Fruit fly (Drosophila melanogaster) whole organism, pupa: Measurements from ENCODE around the gene SF1.
A peak's percentile ranks its signal among the peaks of the same experiment; 100 is the strongest.

Experiments
- CG10348 ChIP-seq: fragments of 200-800 bp; sonication (Bioruptor generic); IDR thresholded peaks from 2 replicates; pipeline ENCODE4 v1.3.6; 2022; ENCODE audit warnings: missing biosample characterization, missing genetic modification characterization
- CG12605 ChIP-seq: fragments of 200-800 bp; sonication (Bioruptor generic); IDR thresholded peaks from 2 replicates; pipeline ENCODE4 v1.3.6; 2022; ENCODE audit warnings: missing biosample characterization, missing genetic modification characterization
- CG13204 ChIP-seq: fragments of 200-800 bp; sonication (Bioruptor generic); optimal IDR thresholded peaks from 2 replicates; lab custom pipeline; 2018; ENCODE audit warnings: missing biosample characterization, mild to moderate bottlenecking, missing genetic modification characterization, moderate library complexity
- CG14655 ChIP-seq: fragments of 200-800 bp; sonication (Bioruptor generic); optimal IDR thresholded peaks from 3 replicates; lab custom pipeline; 2017; ENCODE audit warnings: mild to moderate bottlenecking, missing biosample characterization, missing genetic modification reagents, missing genetic modification characterization
- CG15710 ChIP-seq: fragments of 200-800 bp; sonication (Bioruptor generic); optimal IDR thresholded peaks from 2 replicates; lab custom pipeline; 2018; ENCODE audit warnings: missing biosample characterization, mild to moderate bottlenecking, missing genetic modification characterization, moderate library complexity
- CG17806 ChIP-seq: fragments of 200-800 bp; sonication (Bioruptor generic); optimal IDR thresholded peaks from 2 replicates; lab custom pipeline; 2018; ENCODE audit warnings: missing biosample characterization, mild to moderate bottlenecking, missing genetic modification characterization, moderate library complexity
- CG32121 ChIP-seq: fragments of 200-800 bp; sonication (Bioruptor generic); IDR thresholded peaks from 2 replicates; pipeline ENCODE4 v1.3.6; 2022; ENCODE audit warnings: missing biosample characterization, missing genetic modification characterization
- CG34367 ChIP-seq: fragments of 200-800 bp; sonication (Bioruptor generic); optimal IDR thresholded peaks from 2 replicates; lab custom pipeline; 2018; ENCODE audit warnings: missing biosample characterization, mild to moderate bottlenecking, missing genetic modification characterization
- CG4496 ChIP-seq: fragments of 200-800 bp; sonication (Bioruptor generic); IDR thresholded peaks from 3 replicates; pipeline ENCODE4 v1.3.6; 2022; ENCODE audit warnings: missing biosample characterization, missing genetic modification characterization
- CG8159 ChIP-seq: fragments of 200-800 bp; sonication (Bioruptor generic); optimal IDR thresholded peaks from 3 replicates; lab custom pipeline; 2018; ENCODE audit warnings: missing biosample characterization, mild to moderate bottlenecking, missing genetic modification characterization, moderate library complexity
- CG8301 ChIP-seq: fragments of 200-800 bp; sonication (Bioruptor generic); optimal IDR thresholded peaks from 2 replicates; lab custom pipeline; 2018; ENCODE audit warnings: missing biosample characterization, mild to moderate bottlenecking, missing genetic modification characterization
- CG9948 ChIP-seq: fragments of 200-800 bp; sonication (Bioruptor generic); optimal IDR thresholded peaks from 2 replicates; lab custom pipeline; 2018; ENCODE audit warnings: missing biosample characterization, mild to moderate bottlenecking, missing genetic modification characterization, moderate library complexity
- D1 ChIP-seq: fragments of 200-800 bp; sonication (Bioruptor generic); optimal IDR thresholded peaks from 2 replicates; lab custom pipeline; 2018; ENCODE audit warnings: missing biosample characterization, mild to moderate bottlenecking, missing genetic modification characterization, moderate library complexity
- EcR ChIP-seq: fragments of 200-800 bp; sonication (Bioruptor generic); optimal IDR thresholded peaks from 3 replicates; lab custom pipeline; 2019; ENCODE audit warnings: missing biosample characterization, missing genetic modification characterization, mild to moderate bottlenecking, moderate library complexity, missing genetic modification reagents
- Ets98B ChIP-seq: fragments of 200-800 bp; sonication (Bioruptor generic); IDR thresholded peaks from 2 replicates; pipeline ENCODE4 v1.3.6; 2022; ENCODE audit warnings: missing biosample characterization, missing genetic modification characterization
- Pif1A ChIP-seq: fragments of 200-800 bp; sonication (Bioruptor generic); optimal IDR thresholded peaks from 3 replicates; lab custom pipeline; 2016; ENCODE audit warnings: missing biosample characterization, missing genetic modification characterization
- Pif1B ChIP-seq: fragments of 200-800 bp; sonication (Bioruptor generic); optimal IDR thresholded peaks from 3 replicates; lab custom pipeline; 2016; ENCODE audit warnings: missing biosample characterization, missing genetic modification characterization
- Snoo ChIP-seq: fragments of 200-800 bp; sonication (Bioruptor generic); optimal IDR thresholded peaks from 3 replicates; lab custom pipeline; 2017; ENCODE audit warnings: missing biosample characterization, mild to moderate bottlenecking, missing genetic modification characterization, inconsistent platforms
- fd96Ca ChIP-seq: fragments of 200-800 bp; sonication (Bioruptor generic); IDR thresholded peaks from 3 replicates; pipeline ENCODE4 v1.3.6; 2022; ENCODE audit warnings: missing biosample characterization, missing genetic modification characterization
- gl ChIP-seq: fragments of 200-800 bp; sonication (Bioruptor generic); optimal IDR thresholded peaks from 2 replicates; lab custom pipeline; 2018; ENCODE audit warnings: missing biosample characterization, mild to moderate bottlenecking, missing genetic modification characterization
- rn ChIP-seq: fragments of 200-800 bp; sonication (Bioruptor generic); IDR thresholded peaks from 2 replicates; pipeline ENCODE4 v1.3.6; 2022; ENCODE audit warnings: missing biosample characterization, missing genetic modification characterization

Gene SF1

dm6 chr3R:17566619-17567489, 26.6 kb downstream of the SF1 start:
- TF ChIP-seq rn (GFP tag; lab: Robert Waterston, UW) (no peak), EcR (GFP tag; lab: Kevin White, UChicago) (no peak), fd96Ca (GFP tag; lab: Robert Waterston, UW) (no peak), CG12605 (GFP tag; lab: Robert Waterston, UW) (no peak), CG4496 (no peak), Pif1B (no peak), CG17806 (tag; lab: Kevin White, UChicago) (no peak), D1 (tag; lab: Kevin White, UChicago) (no peak)

- TF ChIP-seq CG8159 (tag; lab: Kevin White, UChicago) = peak; percentile 26
- TF ChIP-seq Snoo = no peak
- TF ChIP-seq fd96Ca (GFP tag; lab: Robert Waterston, UW) = no peak
- TF ChIP-seq Ets98B (GFP tag; lab: Robert Waterston, UW) = no peak
These were observed 43.6 kb downstream of the SF1 start for dm6 chr3R:17583658-17584460.

- no peak for TF ChIP-seq CG12605 (GFP tag; lab: Robert Waterston, UW)
- TF ChIP-seq Pif1A (GFP tag; lab: Kevin White, UChicago) = no peak
- TF ChIP-seq CG8159 (tag; lab: Kevin White, UChicago) = no peak
- TF ChIP-seq CG32121 (GFP tag; lab: Robert Waterston, UW) = no peak
- TF ChIP-seq fd96Ca (GFP tag; lab: Robert Waterston, UW) = no peak
- TF ChIP-seq Snoo = no peak
- no peak for TF ChIP-seq CG4496
- TF ChIP-seq CG17806 (tag; lab: Kevin White, UChicago) = no peak
- TF ChIP-seq CG13204 (GFP tag; lab: Kevin White, UChicago) = no peak
- no peak for TF ChIP-seq D1 (tag; lab: Kevin White, UChicago)
- no peak for TF ChIP-seq CG15710 (tag; lab: Kevin White, UChicago)
- TF ChIP-seq Ets98B (GFP tag; lab: Robert Waterston, UW) = no peak
- no peak for TF ChIP-seq CG34367 (tag; lab: Kevin White, UChicago)
- TF ChIP-seq EcR (GFP tag; lab: Kevin White, UChicago) = no peak
- no peak for TF ChIP-seq rn (GFP tag; lab: Robert Waterston, UW)
- TF ChIP-seq CG10348 (GFP tag; lab: Robert Waterston, UW) = no peak
- no peak for TF ChIP-seq CG14655
- TF ChIP-seq, all 21 proteins: peak for 0
These were observed 48.6 kb downstream of the SF1 start for dm6 chr3R:17588805-17589204.

dm6 chr3R:17591831-17592230, 51.6 kb downstream of the SF1 start:
- TF ChIP-seq CG34367 (tag; lab: Kevin White, UChicago) (no peak), fd96Ca (GFP tag; lab: Robert Waterston, UW) (no peak), D1 (tag; lab: Kevin White, UChicago) (no peak), CG10348 (GFP tag; lab: Robert Waterston, UW) (no peak), EcR (GFP tag; lab: Kevin White, UChicago) (no peak), CG4496 (no peak)

dm6 chr3R:17593470-17593869, 53.2 kb downstream of the SF1 start:
- TF ChIP-seq gl (tag; lab: Kevin White, UChicago) (no peak), fd96Ca (GFP tag; lab: Robert Waterston, UW) (no peak), rn (GFP tag; lab: Robert Waterston, UW) (no peak), CG8159 (tag; lab: Kevin White, UChicago) (no peak), CG10348 (GFP tag; lab: Robert Waterston, UW) (no peak), EcR (GFP tag; lab: Kevin White, UChicago) (no peak), CG13204 (GFP tag; lab: Kevin White, UChicago) (no peak), Snoo (no peak), CG15710 (tag; lab: Kevin White, UChicago) (no peak), CG9948 (no peak), CG12605 (GFP tag; lab: Robert Waterston, UW) (no peak), CG34367 (tag; lab: Kevin White, UChicago) (no peak), Pif1A (GFP tag; lab: Kevin White, UChicago) (no peak)

dm6 chr3R:17594086-17594485, 53.9 kb downstream of the SF1 start, which contains the start of gene Sgs5bis:
Sgs5bis (plus strand) TSS chr3R:17594386.
- TF ChIP-seq CG15710 (tag; lab: Kevin White, UChicago) (no peak), Snoo (no peak), CG17806 (tag; lab: Kevin White, UChicago) (no peak), rn (GFP tag; lab: Robert Waterston, UW) (no peak), EcR (GFP tag; lab: Kevin White, UChicago) (no peak), fd96Ca (GFP tag; lab: Robert Waterston, UW) (no peak), CG34367 (tag; lab: Kevin White, UChicago) (no peak), CG10348 (GFP tag; lab: Robert Waterston, UW) (no peak), CG8159 (tag; lab: Kevin White, UChicago) (no peak), CG32121 (GFP tag; lab: Robert Waterston, UW) (no peak), Pif1A (GFP tag; lab: Kevin White, UChicago) (no peak), CG4496 (no peak), CG8301 (no peak), Ets98B (GFP tag; lab: Robert Waterston, UW) (no peak), Pif1B (no peak)
- TF ChIP-seq, all 21 proteins: peak for 0
